Fruit fly (Drosophila melanogaster): ENCODE results near the gene CG43394.
A peak's percentile ranks its signal among the peaks of the same experiment; 100 is the strongest.

CG43394 gene

DNA sequence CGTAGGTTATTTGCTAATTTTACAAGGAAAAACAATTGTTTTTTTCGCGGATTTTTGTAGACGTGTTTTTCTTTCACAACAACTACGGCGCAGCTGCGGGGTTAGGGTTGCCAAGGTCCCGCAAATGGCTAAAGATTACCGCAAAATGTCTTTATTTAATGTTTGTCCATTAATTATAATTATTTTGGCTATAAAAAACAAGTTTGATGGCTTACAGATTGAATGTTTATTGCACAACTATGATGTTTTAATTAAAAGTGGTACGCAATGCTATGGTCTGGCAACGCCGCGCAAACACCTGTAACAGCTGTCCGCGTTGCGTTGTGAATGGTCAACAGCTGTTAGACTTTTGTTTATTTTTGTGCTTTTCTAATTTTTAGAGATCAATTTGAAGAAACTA lies 11.1 kb downstream of the CG43394 start (continued):
- TF ChIP-seq jumu (GFP tag; optimal IDR thresholded peaks at IDR 0.05): peak; percentile 82
- no peak for TF ChIP-seq CG8478 (optimal IDR thresholded peaks at IDR 0.05)
- TF ChIP-seq ara (GFP tag; IDR thresholded peaks at IDR 0.05): peak; percentile 59
- TF ChIP-seq phol (tag; optimal IDR thresholded peaks at IDR 0.05): peak; percentile 76
- TF ChIP-seq gro (GFP tag; optimal IDR thresholded peaks at IDR 0.05): peak; percentile 78
- peak; percentile 25 for TF ChIP-seq CG1792 (GFP tag; optimal IDR thresholded peaks at IDR 0.05)
- TF ChIP-seq Elba2 (GFP tag; optimal IDR thresholded peaks at IDR 0.05): no peak
- peak; percentile 74 for TF ChIP-seq CG1603 (tag; optimal IDR thresholded peaks at IDR 0.05)
- peak; percentile 69 for TF ChIP-seq CG8924 (tag; optimal IDR thresholded peaks at IDR 0.05)
- no peak for TF ChIP-seq sens-2 (GFP tag; IDR thresholded peaks at IDR 0.05)
- TF ChIP-seq Atf-2 (GFP tag; optimal IDR thresholded peaks at IDR 0.05): peak; percentile 26
- TF ChIP-seq ato (GFP tag; IDR thresholded peaks at IDR 0.05; ENCODE audit: partially characterized antibody): no peak
- TF ChIP-seq sim (GFP tag; IDR thresholded peaks at IDR 0.05): no peak
- peak; percentile 69 for TF ChIP-seq CG17328 (GFP tag; IDR thresholded peaks at IDR 0.05)
- TF ChIP-seq shn (GFP tag; optimal IDR thresholded peaks at IDR 0.05): peak; percentile 62
- peak; percentile 75 for TF ChIP-seq CG18476 (GFP tag; optimal IDR thresholded peaks at IDR 0.05)
- TF ChIP-seq CG6175 (GFP tag; IDR thresholded peaks at IDR 0.05): no peak
- no peak for TF ChIP-seq CG1832 (GFP tag; optimal IDR thresholded peaks at IDR 0.05)
- peak; percentile 72 for TF ChIP-seq Xrp1 (GFP tag; IDR thresholded peaks at IDR 0.05)
- TF ChIP-seq CG2116 (GFP tag; optimal IDR thresholded peaks at IDR 0.05): peak; percentile 51
- peak; percentile 79 to 91 for TF ChIP-seq Pdp1 (GFP tag; optimal IDR thresholded peaks at IDR 0.05)
- TF ChIP-seq br (optimal IDR thresholded peaks at IDR 0.05): no peak
- TF ChIP-seq Antp (GFP tag; optimal IDR thresholded peaks at IDR 0.05): peak; percentile 59
- no peak for TF ChIP-seq CkIIα-i1 (GFP tag; IDR thresholded peaks at IDR 0.05)
- TF ChIP-seq zfh2 (GFP tag; optimal IDR thresholded peaks at IDR 0.05): peak; percentile 78
- peak; percentile 53 for TF ChIP-seq Fer2 (tag; optimal IDR thresholded peaks at IDR 0.05)
- TF ChIP-seq Nf-YB (GFP tag; optimal IDR thresholded peaks at IDR 0.05): no peak
- peak; percentile 74 for TF ChIP-seq da (GFP tag; optimal IDR thresholded peaks at IDR 0.05)
- peak; percentile 67 for TF ChIP-seq Blimp-1 (GFP tag; optimal IDR thresholded peaks at IDR 0.05)
- peak; percentile 71 for TF ChIP-seq CG13894 (tag; optimal IDR thresholded peaks at IDR 0.05)
- TF ChIP-seq CG7372 (GFP tag; IDR thresholded peaks at IDR 0.05): peak; percentile 67
- TF ChIP-seq BEAF-32 (GFP tag; optimal IDR thresholded peaks at IDR 0.05): peak; percentile 43
- no peak for TF ChIP-seq CG3838 (GFP tag; optimal IDR thresholded peaks at IDR 0.05)
- TF ChIP-seq Eip74EF (GFP tag; optimal IDR thresholded peaks at IDR 0.05): peak in 1 of 2 experiments; percentile 28
- TF ChIP-seq Poxn (GFP tag; IDR thresholded peaks at IDR 0.05): no peak
- peak; percentile 94 for TF ChIP-seq sens (GFP tag)
- peak; percentile 65 for TF ChIP-seq eyg (GFP tag; optimal IDR thresholded peaks at IDR 0.05)
- peak; percentile 71 for TF ChIP-seq CHES-1-like (GFP tag; optimal IDR thresholded peaks at IDR 0.05)
- no peak for TF ChIP-seq crol (GFP tag; IDR thresholded peaks at IDR 0.05)
- TF ChIP-seq Sin3A (optimal IDR thresholded peaks at IDR 0.05): peak; percentile 62
- peak; percentile 70 for TF ChIP-seq CG17361 (GFP tag; IDR thresholded peaks at IDR 0.05)
- peak; percentile 74 for TF ChIP-seq Hmr (GFP tag; optimal IDR thresholded peaks at IDR 0.05)
- TF ChIP-seq nau (GFP tag; optimal IDR thresholded peaks at IDR 0.05): peak; percentile 57
- TF ChIP-seq emc (GFP tag; optimal IDR thresholded peaks at IDR 0.05): peak; percentile 6
- 0 out of 2 replicates have a peak, but pooled peaks have one; percentile 18 for TF ChIP-seq chm (GFP tag; IDR thresholded peaks at IDR 0.05)
- TF ChIP-seq cas (GFP tag; IDR thresholded peaks at IDR 0.05): peak; percentile 66; the same call in 1 of the 2 replicates
- TF ChIP-seq Hr51 (GFP tag; optimal IDR thresholded peaks at IDR 0.05): peak; percentile 57 to 64
- peak; percentile 37 for TF ChIP-seq CG16815 (GFP tag; optimal IDR thresholded peaks at IDR 0.05)
- no peak for TF ChIP-seq hb (GFP tag; IDR thresholded peaks at IDR 0.05; ENCODE audit: partially characterized antibody)
- TF ChIP-seq CG2202 (tag; optimal IDR thresholded peaks at IDR 0.05): no peak
- TF ChIP-seq Dip2 (GFP tag; IDR thresholded peaks at IDR 0.05): no peak
- TF ChIP-seq Dll (GFP tag; IDR thresholded peaks at IDR 0.05; ENCODE audit: partially characterized antibody): 0 out of 4 replicates have a peak, but pooled peaks have one; percentile 51

All from whole organism, embryonic.